Worm (Caenorhabditis elegans) whole organism, midembryonic: ENCODE data around the gene clec-65.

Experiments
- klf-2 ChIP-seq: fragments of 200-800 bp; sonication (Bioruptor generic); conservative IDR thresholded peaks from 2 replicates; pipeline ENCODE4 v1.3.6; 2022; ENCODE audit warnings: missing genetic modification reagents, missing genetic modification characterization, missing compliant biosample characterization
- med-1 ChIP-seq: sonication (generic microtip); optimal IDR thresholded peaks from 2 replicates; lab custom pipeline; 2017; ENCODE audit warnings: missing genetic modification characterization, mild to moderate bottlenecking, missing compliant biosample characterization, antibody characterized with exemption, missing genetic modification reagents; ENCODE audit not compliant: insufficient read depth
- ref-1 ChIP-seq: fragments of 200-800 bp; sonication (Bioruptor generic); conservative IDR thresholded peaks from 2 replicates; pipeline ENCODE4 v1.3.6; 2022; ENCODE audit warnings: missing genetic modification reagents, missing genetic modification characterization, missing compliant biosample characterization

ce11 chrII:12944587-12945126, 43.5 kb downstream of the clec-65 start:
- TF ChIP-seq klf-2 (0 out of 2 replicates have a peak, but pooled peaks have one; percentile 56), med-1 (GFP tag; lab: Kevin White, UChicago) (no peak), ref-1 (GFP tag; lab: Robert Waterston, UW) (0 out of 2 replicates have a peak, but pooled peaks have one; percentile 48)
